Fruit fly (Drosophila melanogaster) whole organism, embryonic: ENCODE measurements around the gene CG7377.
A peak's percentile ranks its signal among the peaks of the same experiment; 100 is the strongest.

ENCODE experiments used
- Adf1 ChIP-seq: fragments of 200-800 bp; sonication (Bioruptor generic); IDR thresholded peaks from 2 replicates; pipeline ENCODE4 v1.3.6; 2022; ENCODE audit warnings: missing biosample characterization, missing genetic modification characterization
- CG11723 ChIP-seq: fragments of 200-800 bp; sonication (Bioruptor generic); optimal IDR thresholded peaks from 2 replicates; lab custom pipeline; 2017; ENCODE audit warnings: missing biosample characterization, mild to moderate bottlenecking, missing genetic modification characterization
- CG12236 ChIP-seq: fragments of 200-800 bp; sonication (Bioruptor generic); optimal IDR thresholded peaks from 2 replicates; lab custom pipeline; 2016; ENCODE audit warnings: missing biosample characterization, missing genetic modification characterization
- CG14710 ChIP-seq: fragments of 200-800 bp; sonication (Bioruptor generic); optimal IDR thresholded peaks from 3 replicates; lab custom pipeline; 2019; ENCODE audit warnings: missing biosample characterization, mild to moderate bottlenecking, missing genetic modification characterization, moderate library complexity
- CG15073 ChIP-seq: fragments of 200-800 bp; sonication (Bioruptor generic); optimal IDR thresholded peaks from 2 replicates; lab custom pipeline; 2016; ENCODE audit warnings: missing biosample characterization, missing genetic modification characterization
- CG2199 ChIP-seq: fragments of 200-800 bp; sonication (Bioruptor generic); IDR thresholded peaks from 3 replicates; pipeline ENCODE4 v1.3.6; 2022; ENCODE audit warnings: missing biosample characterization, missing genetic modification characterization
- CG2678 ChIP-seq: fragments of 200-800 bp; sonication (Bioruptor generic); optimal IDR thresholded peaks from 3 replicates; lab custom pipeline; 2019; ENCODE audit warnings: missing biosample characterization, mild to moderate bottlenecking, missing genetic modification characterization, moderate library complexity
- CG33557 ChIP-seq: fragments of 200-800 bp; sonication (Bioruptor generic); optimal IDR thresholded peaks from 2 replicates; lab custom pipeline; 2019; ENCODE audit warnings: missing biosample characterization, mild to moderate bottlenecking, missing genetic modification characterization, moderate library complexity
- CG3995 ChIP-seq: fragments of 200-800 bp; sonication (Bioruptor generic); optimal IDR thresholded peaks from 3 replicates; lab custom pipeline; 2016; ENCODE audit warnings: missing biosample characterization, missing genetic modification characterization
- CG4424 ChIP-seq: fragments of 200-800 bp; sonication (Bioruptor generic); optimal IDR thresholded peaks from 3 replicates; lab custom pipeline; 2016; ENCODE audit warnings: missing biosample characterization, missing genetic modification characterization
- CG4820 ChIP-seq: fragments of 200-800 bp; sonication (Bioruptor generic); optimal IDR thresholded peaks from 3 replicates; lab custom pipeline; 2016; ENCODE audit warnings: missing biosample characterization, missing genetic modification characterization
- CG6272 ChIP-seq: fragments of 200-800 bp; sonication (Bioruptor generic); IDR thresholded peaks from 2 replicates; pipeline ENCODE4 v1.3.6; 2022; ENCODE audit warnings: missing biosample characterization, missing genetic modification characterization
- CG6689 ChIP-seq: fragments of 200-800 bp; sonication (Bioruptor generic); IDR thresholded peaks from 2 replicates; pipeline ENCODE4 v1.3.6; 2022; ENCODE audit warnings: missing biosample characterization, missing genetic modification characterization
- CG6813 ChIP-seq: fragments of 200-800 bp; sonication (Bioruptor generic); optimal IDR thresholded peaks from 2 replicates; lab custom pipeline; 2017; ENCODE audit warnings: missing biosample characterization, missing genetic modification characterization, mild to moderate bottlenecking, moderate library complexity, missing genetic modification reagents
- CG7271 ChIP-seq: fragments of 200-800 bp; sonication (Bioruptor generic); optimal IDR thresholded peaks from 2 replicates; lab custom pipeline; 2018; ENCODE audit warnings: missing biosample characterization, mild to moderate bottlenecking, missing genetic modification characterization, moderate library complexity
- CTCF ChIP-seq: fragments of 200-800 bp; sonication (Bioruptor generic); optimal IDR thresholded peaks from 2 replicates; lab custom pipeline; 2017; ENCODE audit warnings: missing biosample characterization, mild to moderate bottlenecking, missing genetic modification characterization, moderate library complexity
- Chrac-16 ChIP-seq: fragments of 200-800 bp; sonication (Bioruptor generic); optimal IDR thresholded peaks from 3 replicates; lab custom pipeline; 2016; ENCODE audit warnings: missing biosample characterization, missing genetic modification characterization
- Dad ChIP-seq: fragments of 200-800 bp; sonication (Bioruptor generic); optimal IDR thresholded peaks from 3 replicates; lab custom pipeline; 2016; ENCODE audit warnings: missing biosample characterization, missing genetic modification characterization
- Deaf1 ChIP-seq: fragments of 200-800 bp; optimal IDR thresholded peaks from 3 replicates; lab custom pipeline; 2019; ENCODE audit warnings: missing biosample characterization, mild to moderate bottlenecking, missing genetic modification characterization, moderate library complexity
- Eip74EF ChIP-seq, 2 experiments: fragments of 200-800 bp in 1 of 2; fragments of >200 bp in 1 of 2; sonication (Bioruptor generic) in 1 of 2; optimal IDR thresholded peaks; 2 replicates each; lab custom pipeline; 2017 to 2019; ENCODE audit warnings: missing biosample characterization in 2 of 2, missing genetic modification characterization in 2 of 2, mild to moderate bottlenecking in 1 of 2, moderate library complexity in 1 of 2
- Gug ChIP-seq: fragments of 200-800 bp; sonication (Bioruptor generic); IDR thresholded peaks from 4 replicates; pipeline ENCODE4 v1.3.6; 2022; ENCODE audit warnings: missing biosample characterization, missing genetic modification characterization
- HLH4C ChIP-seq: fragments of 200-800 bp; sonication (Bioruptor generic); IDR thresholded peaks from 3 replicates; pipeline ENCODE4 v1.3.6; 2022; ENCODE audit warnings: missing biosample characterization, missing genetic modification characterization; ENCODE audit not compliant: partially characterized antibody
- Lhr ChIP-seq: fragments of 200-800 bp; sonication (Bioruptor generic); optimal IDR thresholded peaks from 3 replicates; lab custom pipeline; 2017; ENCODE audit warnings: mild to moderate bottlenecking, missing biosample characterization, missing genetic modification reagents, missing genetic modification characterization
- Lim3 ChIP-seq: fragments of 200-800 bp; sonication (Bioruptor generic); IDR thresholded peaks from 2 replicates; pipeline ENCODE4 v1.3.6; 2022; ENCODE audit warnings: missing biosample characterization, missing genetic modification characterization
- MTF-1 ChIP-seq: fragments of 200-800 bp; sonication (Bioruptor generic); optimal IDR thresholded peaks from 2 replicates; lab custom pipeline; 2018; ENCODE audit warnings: missing biosample characterization, mild to moderate bottlenecking, missing genetic modification characterization, borderline replicate concordance
- Sry-β ChIP-seq: fragments of 200-800 bp; sonication (Bioruptor generic); optimal IDR thresholded peaks from 2 replicates; lab custom pipeline; 2018; ENCODE audit warnings: missing biosample characterization, mild to moderate bottlenecking, missing genetic modification characterization, moderate library complexity
- Taf1 ChIP-seq: fragments of 200-800 bp; sonication (Bioruptor generic); IDR thresholded peaks from 2 replicates; pipeline ENCODE4 v1.3.6; 2022; ENCODE audit warnings: missing biosample characterization, missing genetic modification characterization
- Xrp1 ChIP-seq: fragments of 200-800 bp; sonication (Bioruptor generic); IDR thresholded peaks from 2 replicates; pipeline ENCODE4 v1.3.6; 2022; ENCODE audit warnings: missing biosample characterization, missing genetic modification characterization
- ash1 ChIP-seq: fragments of 200-800 bp; sonication (Bioruptor generic); optimal IDR thresholded peaks from 2 replicates; lab custom pipeline; 2018; ENCODE audit warnings: missing biosample characterization, mild to moderate bottlenecking, missing genetic modification characterization
- az2 ChIP-seq: fragments of 200-800 bp; sonication (Bioruptor generic); optimal IDR thresholded peaks from 3 replicates; lab custom pipeline; 2016; ENCODE audit warnings: missing biosample characterization, missing genetic modification characterization
- ci ChIP-seq: fragments of 200-800 bp; sonication (Bioruptor generic); IDR thresholded peaks from 3 replicates; pipeline ENCODE4 v1.3.6; 2022; ENCODE audit warnings: missing biosample characterization, missing genetic modification characterization
- dmrt11E ChIP-seq: fragments of 200-800 bp; sonication (Bioruptor generic); optimal IDR thresholded peaks from 3 replicates; lab custom pipeline; 2018; ENCODE audit warnings: missing biosample characterization, mild to moderate bottlenecking, missing genetic modification characterization, moderate library complexity
- dmrt99B ChIP-seq: fragments of 200-800 bp; sonication (Bioruptor generic); optimal IDR thresholded peaks from 2 replicates; lab custom pipeline; 2018; ENCODE audit warnings: missing biosample characterization, mild to moderate bottlenecking, missing genetic modification characterization, moderate library complexity
- gsb-n ChIP-seq: fragments of 200-800 bp; sonication (Bioruptor generic); optimal IDR thresholded peaks from 3 replicates; lab custom pipeline; 2018; ENCODE audit warnings: missing biosample characterization, mild to moderate bottlenecking, missing genetic modification characterization
- h ChIP-seq: fragments of >200 bp; optimal IDR thresholded peaks from 2 replicates; lab custom pipeline; 2017
- hbn ChIP-seq: fragments of 200-800 bp; sonication (Bioruptor generic); IDR thresholded peaks from 2 replicates; pipeline ENCODE4 v1.3.6; 2022; ENCODE audit warnings: missing biosample characterization, missing genetic modification characterization; ENCODE audit not compliant: partially characterized antibody
- her ChIP-seq: fragments of 200-800 bp; sonication (Bioruptor generic); optimal IDR thresholded peaks from 2 replicates; lab custom pipeline; 2016; ENCODE audit warnings: missing biosample characterization, missing genetic modification characterization
- klu ChIP-seq: fragments of 200-800 bp; sonication (Bioruptor generic); IDR thresholded peaks from 2 replicates; pipeline ENCODE4 v1.3.6; 2022; ENCODE audit warnings: missing biosample characterization, missing genetic modification characterization
- lab ChIP-seq: fragments of 200-800 bp; sonication (Bioruptor generic); optimal IDR thresholded peaks from 3 replicates; lab custom pipeline; 2017; ENCODE audit warnings: missing biosample characterization, missing genetic modification characterization, mild to moderate bottlenecking, moderate library complexity, missing genetic modification reagents
- odd ChIP-seq: fragments of 200-800 bp; sonication (Bioruptor generic); optimal IDR thresholded peaks from 2 replicates; lab custom pipeline; 2017; ENCODE audit warnings: missing biosample characterization, mild to moderate bottlenecking, missing genetic modification characterization
- phol ChIP-seq: fragments of 200-800 bp; sonication (Bioruptor generic); optimal IDR thresholded peaks from 3 replicates; lab custom pipeline; 2018; ENCODE audit warnings: missing biosample characterization, mild to moderate bottlenecking, missing genetic modification characterization, moderate library complexity
- pita ChIP-seq: fragments of 200-800 bp; sonication (Bioruptor generic); optimal IDR thresholded peaks from 2 replicates; lab custom pipeline; 2017; ENCODE audit warnings: missing biosample characterization, mild to moderate bottlenecking, missing genetic modification characterization
- pum ChIP-seq: fragments of 200-800 bp; sonication (Bioruptor generic); optimal IDR thresholded peaks from 2 replicates; lab custom pipeline; 2016; ENCODE audit warnings: missing biosample characterization, missing genetic modification characterization
- sc ChIP-seq, 3 experiments: fragments of >200 bp in 2 of 3; fragments of 200-800 bp in 1 of 3; sonication (Bioruptor generic) in 1 of 3; optimal IDR thresholded peaks; 2 replicates in 2 of 3; 3 replicates in 1 of 3; lab custom pipeline; 2017; ENCODE audit warnings: mild to moderate bottlenecking in 1 of 3, missing biosample characterization in 1 of 3, missing genetic modification characterization in 1 of 3, missing genetic modification reagents in 1 of 3
- scrt ChIP-seq: fragments of 200-800 bp; sonication (Bioruptor generic); optimal IDR thresholded peaks from 2 replicates; lab custom pipeline; 2018; ENCODE audit warnings: missing biosample characterization, mild to moderate bottlenecking, missing genetic modification characterization, moderate library complexity
- sug ChIP-seq: fragments of 200-800 bp; optimal IDR thresholded peaks from 2 replicates; lab custom pipeline; 2019; ENCODE audit warnings: missing biosample characterization, mild to moderate bottlenecking, missing genetic modification characterization, moderate library complexity
- tin ChIP-seq: fragments of 200-800 bp; sonication (Bioruptor generic); optimal IDR thresholded peaks from 3 replicates; lab custom pipeline; 2016; ENCODE audit warnings: missing biosample characterization, missing genetic modification characterization
- ttk ChIP-seq: fragments of 200-800 bp; sonication (Bioruptor generic); IDR thresholded peaks from 2 replicates; pipeline ENCODE4 v2.1.2; 2022; ENCODE audit warnings: missing biosample characterization, missing genetic modification characterization
- tup ChIP-seq: fragments of 200-800 bp; sonication (Bioruptor generic); optimal IDR thresholded peaks from 2 replicates; lab custom pipeline; 2016; ENCODE audit warnings: missing biosample characterization, mild to moderate bottlenecking, missing genetic modification characterization, moderate library complexity

The CG7377 gene

DNA sequence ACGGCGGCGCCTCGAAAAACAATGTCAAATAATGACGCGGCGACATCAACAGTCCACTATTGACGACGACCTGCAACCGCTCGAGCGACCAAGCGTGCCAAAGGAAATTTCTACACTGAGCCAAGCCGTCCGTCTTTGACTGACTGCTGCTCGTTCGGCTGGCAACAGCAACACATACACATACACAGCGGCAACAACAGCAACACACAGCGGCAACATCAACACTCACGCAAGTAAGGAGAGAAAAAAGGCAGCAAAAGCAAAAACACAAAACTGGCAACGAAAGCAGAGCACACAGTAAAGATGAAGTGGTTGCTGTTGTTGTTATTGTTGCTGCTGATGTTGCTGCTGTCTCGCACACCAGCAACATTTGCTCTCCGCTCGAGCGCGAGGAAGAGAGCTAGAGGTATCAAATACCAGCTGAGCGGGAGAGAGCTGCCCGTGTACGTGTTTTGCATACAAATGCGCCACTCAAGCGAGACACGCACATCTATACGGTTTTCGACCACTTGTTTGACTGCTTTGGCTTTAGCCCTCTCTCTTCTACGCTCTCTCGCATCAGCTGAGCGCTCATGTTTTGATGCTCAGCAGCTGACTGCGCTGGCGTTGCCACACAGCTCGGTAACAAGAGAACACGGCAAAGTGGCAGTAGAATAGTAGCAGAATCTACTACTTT lies 36.4 kb upstream of the CG7377 start (continued):
- TF ChIP-seq CG7271: no peak
- TF ChIP-seq CG4424 (GFP tag; lab: Kevin White, UChicago): peak; percentile 100
- no peak for TF ChIP-seq dmrt11E (tag; lab: Kevin White, UChicago)
- peak; percentile 40 for TF ChIP-seq lab (GFP tag; lab: Kevin White, UChicago)
- no peak for TF ChIP-seq Xrp1 (GFP tag; lab: Robert Waterston, UW)
- TF ChIP-seq Lhr (GFP tag; lab: Kevin White, UChicago): no peak
- TF ChIP-seq CG6689 (GFP tag; lab: Robert Waterston, UW): 0 out of 2 replicates have a peak, but pooled peaks have one; percentile 34
- TF ChIP-seq CTCF (GFP tag; lab: Kevin White, UChicago): peak; percentile 14
- TF ChIP-seq Deaf1: peak; percentile 76
- TF ChIP-seq MTF-1: peak; percentile 11
- no peak for TF ChIP-seq CG12236
- TF ChIP-seq dmrt99B: no peak
- TF ChIP-seq CG33557 (GFP tag; lab: Kevin White, UChicago): no peak
- peak; percentile 14 for TF ChIP-seq gsb-n (tag; lab: Kevin White, UChicago)
- TF ChIP-seq phol: no peak
- TF ChIP-seq scrt: peak; percentile 97
- TF ChIP-seq Chrac-16 (GFP tag; lab: Kevin White, UChicago): no peak
- TF ChIP-seq tup (GFP tag; lab: Kevin White, UChicago): no peak
- no peak for TF ChIP-seq her
- no peak for TF ChIP-seq CG15073 (GFP tag; lab: Kevin White, UChicago)
- no peak for TF ChIP-seq sc (optimal IDR thresholded peaks at IDR 0.05; lab: Kevin White, UChicago)
- no peak for TF ChIP-seq sc (GFP tag; optimal IDR thresholded peaks at IDR 0.05; lab: Kevin White, UChicago)
- no peak for TF ChIP-seq Sry-β (GFP tag; lab: Kevin White, UChicago)
- TF ChIP-seq pita (GFP tag; lab: Kevin White, UChicago): no peak
- peak; percentile 84 for TF ChIP-seq Adf1 (GFP tag; lab: Robert Waterston, UW)
- TF ChIP-seq Lim3 (GFP tag; lab: Robert Waterston, UW): no peak
- TF ChIP-seq klu (GFP tag; lab: Robert Waterston, UW): no peak
- peak; percentile 50 for TF ChIP-seq sug (tag; lab: Kevin White, UChicago)
- TF ChIP-seq ttk (GFP tag; lab: Robert Waterston, UW): no peak
- TF ChIP-seq CG4820 (GFP tag; lab: Kevin White, UChicago): no peak
- no peak for TF ChIP-seq CG11723 (GFP tag; lab: Kevin White, UChicago)
- TF ChIP-seq h: no peak
- TF ChIP-seq az2 (GFP tag; lab: Kevin White, UChicago): no peak
- TF ChIP-seq hbn (GFP tag; lab: Robert Waterston, UW): peak; percentile 80
- no peak for TF ChIP-seq Dad (GFP tag; lab: Kevin White, UChicago)
- no peak for TF ChIP-seq pum (GFP tag; lab: Kevin White, UChicago)
- no peak for TF ChIP-seq CG3995 (GFP tag; lab: Kevin White, UChicago)
- TF ChIP-seq CG6813: peak; percentile 4
- TF ChIP-seq CG6272 (GFP tag; lab: Robert Waterston, UW): no peak
- TF ChIP-seq tin (GFP tag; lab: Kevin White, UChicago): peak; percentile 7
- TF ChIP-seq CG2678 (tag; lab: Kevin White, UChicago): peak; percentile 13
- TF ChIP-seq ash1 (GFP tag; lab: Kevin White, UChicago): peak; percentile 17
- no peak for TF ChIP-seq Gug (GFP tag; lab: Robert Waterston, UW)
- peak; percentile 42 for TF ChIP-seq odd (GFP tag; lab: Kevin White, UChicago)
- no peak; the same call in 2 of the 3 replicates for TF ChIP-seq HLH4C (GFP tag; lab: Robert Waterston, UW)
- no peak for TF ChIP-seq Taf1
- TF ChIP-seq ci (GFP tag; lab: Robert Waterston, UW): peak; percentile 74
- peak; percentile 3 for TF ChIP-seq CG14710 (tag; lab: Kevin White, UChicago)
- TF ChIP-seq Eip74EF (GFP tag; optimal IDR thresholded peaks at IDR 0.05; lab: Kevin White, UChicago): peak in 1 of 2 experiments; percentile 67
- peak; percentile 74; the same call in 1 of the 3 replicates for TF ChIP-seq CG2199 (GFP tag; lab: Robert Waterston, UW)
- TF ChIP-seq, all 482 proteins: peak for 191
